Worm (Caenorhabditis elegans) whole organism, L3 larva: Measurements from ENCODE around the gene nstp-4.

Experiments
- R02D3.7 ChIP-seq: fragments of 150-350 bp; optimal IDR thresholded peaks from 2 replicates; lab custom pipeline; 2014; ENCODE audit warnings: missing biosample characterization, missing genetic modification characterization
- ZK546.5 ChIP-seq: sonication (generic microtip); optimal IDR thresholded peaks from 2 replicates; lab custom pipeline; 2017; ENCODE audit warnings: missing biosample characterization, missing genetic modification characterization
- aly-2 ChIP-seq: fragments of 150-350 bp; optimal IDR thresholded peaks from 2 replicates; lab custom pipeline; 2014; ENCODE audit warnings: missing biosample characterization, missing genetic modification characterization
- ama-1 ChIP-seq: fragments of 150-350 bp; optimal IDR thresholded peaks from 2 replicates; lab custom pipeline; 2018
- ceh-16 ChIP-seq: sonication (generic microtip); optimal IDR thresholded peaks from 2 replicates; lab custom pipeline; 2017; ENCODE audit warnings: missing biosample characterization, missing genetic modification characterization
- ceh-28 ChIP-seq: fragments of 150-350 bp; optimal IDR thresholded peaks from 2 replicates; lab custom pipeline; 2014; ENCODE audit warnings: missing biosample characterization, missing genetic modification reagents, missing genetic modification characterization
- ceh-9 ChIP-seq: sonication (generic microtip); optimal IDR thresholded peaks from 2 replicates; lab custom pipeline; 2018; ENCODE audit warnings: missing biosample characterization, missing genetic modification characterization
- daf-12 ChIP-seq: fragments of 150-350 bp; optimal IDR thresholded peaks from 2 replicates; lab custom pipeline; 2014; ENCODE audit warnings: missing biosample characterization, missing genetic modification reagents, missing genetic modification characterization
- egl-27 ChIP-seq: sonication (generic microtip); optimal IDR thresholded peaks from 4 replicates; lab custom pipeline; 2017; ENCODE audit warnings: missing biosample characterization, missing genetic modification reagents, missing genetic modification characterization
- egl-5 ChIP-seq: fragments of 150-350 bp; optimal IDR thresholded peaks from 2 replicates; lab custom pipeline; 2017; ENCODE audit warnings: missing biosample characterization, missing genetic modification reagents, missing genetic modification characterization, inconsistent platforms
- elt-2 ChIP-seq: sonication (generic microtip); optimal IDR thresholded peaks from 2 replicates; lab custom pipeline; 2016; ENCODE audit warnings: missing genetic modification reagents, mild to moderate bottlenecking, missing genetic modification characterization, missing compliant biosample characterization
- elt-3 ChIP-seq, 3 experiments: fragments of 150-350 bp in 1 of 3; sonication (generic microtip) in 2 of 3; optimal IDR thresholded peaks; 2 replicates in 2 of 3; 4 replicates in 1 of 3; lab custom pipeline; 2014 to 2017; ENCODE audit warnings: missing biosample characterization in 3 of 3, missing genetic modification characterization in 3 of 3
- eor-1 ChIP-seq, 2 experiments: fragments of 150-350 bp; optimal IDR thresholded peaks; 2 replicates each; lab custom pipeline; 2014 to 2018; ENCODE audit warnings: missing biosample characterization in 2 of 2, missing genetic modification characterization in 2 of 2
- fkh-10 ChIP-seq: sonication (generic microtip); optimal IDR thresholded peaks from 2 replicates; lab custom pipeline; 2017; ENCODE audit warnings: missing biosample characterization, missing genetic modification reagents, missing genetic modification characterization
- fkh-2 ChIP-seq: fragments of 150-350 bp; optimal IDR thresholded peaks from 2 replicates; lab custom pipeline; 2014; ENCODE audit warnings: missing biosample characterization, missing genetic modification reagents, missing genetic modification characterization
- fos-1 ChIP-seq: fragments of 150-350 bp; optimal IDR thresholded peaks from 2 replicates; lab custom pipeline; 2014; ENCODE audit warnings: missing biosample characterization, missing genetic modification characterization
- hmg-11 ChIP-seq: sonication (generic microtip); optimal IDR thresholded peaks from 2 replicates; lab custom pipeline; 2016; ENCODE audit warnings: missing genetic modification characterization, missing compliant biosample characterization
- jun-1 ChIP-seq: fragments of 150-350 bp; optimal IDR thresholded peaks from 2 replicates; lab custom pipeline; 2014; ENCODE audit warnings: missing biosample characterization, missing genetic modification reagents, missing genetic modification characterization
- lin-15B ChIP-seq: fragments of 150-350 bp; optimal IDR thresholded peaks from 2 replicates; lab custom pipeline; 2014; ENCODE audit warnings: missing biosample characterization, missing genetic modification characterization
- lin-39 ChIP-seq: fragments of 150-350 bp; optimal IDR thresholded peaks from 2 replicates; lab custom pipeline; 2018; ENCODE audit warnings: missing biosample characterization, missing genetic modification reagents, missing genetic modification characterization
- mdl-1 ChIP-seq: fragments of 150-350 bp; optimal IDR thresholded peaks from 2 replicates; lab custom pipeline; 2014; ENCODE audit warnings: missing biosample characterization, missing genetic modification characterization
- nfya-1 ChIP-seq: sonication (generic microtip); optimal IDR thresholded peaks from 2 replicates; lab custom pipeline; 2017; ENCODE audit warnings: missing genetic modification characterization, mild to moderate bottlenecking, missing compliant biosample characterization, antibody characterized with exemption, moderate library complexity; ENCODE audit not compliant: insufficient read depth
- nhr-25 ChIP-seq: sonication (generic microtip); optimal IDR thresholded peaks from 2 replicates; lab custom pipeline; 2017; ENCODE audit warnings: missing biosample characterization, missing genetic modification characterization
- nhr-43 ChIP-seq: sonication (generic microtip); optimal IDR thresholded peaks from 2 replicates; lab custom pipeline; 2016; ENCODE audit warnings: mild to moderate bottlenecking, missing genetic modification characterization, missing compliant biosample characterization; ENCODE audit not compliant: poor library complexity, severe bottlenecking
- nhr-67 ChIP-seq: fragments of 150-350 bp; optimal IDR thresholded peaks from 2 replicates; lab custom pipeline; 2014; ENCODE audit warnings: missing biosample characterization, missing genetic modification characterization
- nhr-76 ChIP-seq: fragments of 150-350 bp; sonication (generic microtip); optimal IDR thresholded peaks from 5 replicates; lab custom pipeline; 2014; ENCODE audit warnings: missing biosample characterization, missing genetic modification characterization
- pha-4 ChIP-seq: fragments of 150-350 bp; optimal IDR thresholded peaks from 2 replicates; lab custom pipeline; 2014; ENCODE audit warnings: missing biosample characterization, missing genetic modification reagents, missing genetic modification characterization
- pqm-1 ChIP-seq: fragments of 150-350 bp; optimal IDR thresholded peaks from 2 replicates; lab custom pipeline; 2017; ENCODE audit warnings: missing biosample characterization, missing genetic modification characterization, inconsistent platforms
- sea-2 ChIP-seq: fragments of 150-350 bp; sonication (generic microtip); optimal IDR thresholded peaks from 4 replicates; lab custom pipeline; 2014; ENCODE audit warnings: missing biosample characterization, missing genetic modification reagents, missing genetic modification characterization
- skn-1 ChIP-seq: fragments of 150-350 bp; optimal IDR thresholded peaks from 2 replicates; lab custom pipeline; 2014; ENCODE audit warnings: missing biosample characterization, missing genetic modification characterization
- tbx-2 ChIP-seq: sonication (generic microtip); optimal IDR thresholded peaks from 2 replicates; lab custom pipeline; 2016; ENCODE audit warnings: mild to moderate bottlenecking, missing genetic modification characterization, missing compliant biosample characterization
- unc-62 ChIP-seq: fragments of 150-350 bp; sonication (generic microtip); optimal IDR thresholded peaks from 4 replicates; lab custom pipeline; 2014; ENCODE audit warnings: missing biosample characterization, missing genetic modification reagents, missing genetic modification characterization
- zag-1 ChIP-seq: fragments of 150-350 bp; optimal IDR thresholded peaks from 2 replicates; lab custom pipeline; 2014; ENCODE audit warnings: missing biosample characterization, missing genetic modification characterization

Gene nstp-4

ce11 chrII:388533-388932 is at the start of gene nstp-4:
Gene nstp-4 (plus strand): TSS chrII:388833.
- TF ChIP-seq aly-2 (tag; lab: Kevin White, UChicago) (no peak), pqm-1 (tag; lab: Kevin White, UChicago) (no peak), nhr-76 (tag; lab: Kevin White, UChicago) (no peak), nhr-43 (tag; lab: Kevin White, UChicago) (no peak), lin-15B (tag; lab: Kevin White, UChicago) (no peak), hmg-11 (tag; lab: Kevin White, UChicago) (no peak), unc-62 (GFP tag; lab: Kevin White, UChicago) (no peak), nhr-25 (tag; lab: Kevin White, UChicago) (no peak), ceh-28 (no peak), pha-4 (no peak), ama-1 (lab: Kevin White, UChicago) (no peak), lin-39 (no peak), sea-2 (GFP tag; lab: Kevin White, UChicago) (no peak), zag-1 (no peak), ceh-9 (no peak)

DNA sequence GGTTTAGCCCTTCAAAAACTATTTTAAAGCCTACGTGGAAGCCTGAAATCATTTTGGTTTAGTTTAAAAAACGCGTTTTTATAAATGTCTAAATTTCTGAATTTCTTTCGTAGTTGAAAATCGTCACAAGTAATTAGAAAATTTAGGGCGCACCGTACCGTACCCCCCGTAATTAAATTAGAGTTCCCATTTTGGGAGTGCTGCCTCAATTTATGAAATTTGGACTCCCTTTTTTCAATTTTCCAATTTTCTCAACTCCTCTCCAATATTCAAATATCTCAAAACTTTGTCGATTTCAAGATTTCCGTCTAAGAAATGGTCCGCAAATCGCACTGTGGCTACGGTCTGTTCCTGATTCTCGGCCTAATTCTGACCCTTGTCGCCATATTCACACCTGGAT is 48.4 kb upstream of the nstp-4 start, which contains the start of gene clc-31:
Gene clc-31 (plus strand): TSS at position 301 of the 400 bp plus-strand sequence.
- no peak for TF ChIP-seq nhr-76 (tag; lab: Kevin White, UChicago)
- no peak for TF ChIP-seq eor-1 (tag; optimal IDR thresholded peaks at IDR 0.05; lab: Kevin White, UChicago)
- TF ChIP-seq nhr-67 (tag; lab: Kevin White, UChicago): no peak
- TF ChIP-seq R02D3.7: no peak
- no peak for TF ChIP-seq ceh-9
- no peak for TF ChIP-seq fos-1 (tag; lab: Kevin White, UChicago)
- TF ChIP-seq unc-62 (GFP tag; lab: Kevin White, UChicago): no peak
- no peak for TF ChIP-seq nhr-25 (tag; lab: Kevin White, UChicago)

ce11 chrII:340714-341113 is 47.9 kb upstream of the nstp-4 start:
- TF ChIP-seq daf-12: no peak
- TF ChIP-seq zag-1: no peak

DNA sequence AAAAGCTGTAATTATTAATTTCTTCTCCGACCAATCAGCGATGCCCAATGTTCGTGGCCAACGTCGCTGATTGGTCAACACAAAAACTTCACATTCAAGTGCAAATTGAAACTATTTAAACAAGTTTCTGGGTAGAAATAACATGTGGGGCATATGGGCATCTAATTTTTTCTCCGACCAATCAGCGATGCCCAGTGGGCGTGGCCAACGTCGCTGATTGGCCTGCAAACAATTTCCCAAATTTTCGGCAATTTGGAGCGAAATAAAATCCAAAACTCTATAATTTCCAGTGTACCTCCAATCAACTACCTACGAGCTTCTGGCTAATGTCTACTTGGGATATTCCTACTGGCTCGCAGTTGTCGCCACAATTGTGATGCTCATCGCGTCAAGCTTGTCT is 47.4 kb upstream of the nstp-4 start:
- peak; percentile 97 for TF ChIP-seq nfya-1
- no peak for TF ChIP-seq nhr-43 (tag; lab: Kevin White, UChicago)

DNA sequence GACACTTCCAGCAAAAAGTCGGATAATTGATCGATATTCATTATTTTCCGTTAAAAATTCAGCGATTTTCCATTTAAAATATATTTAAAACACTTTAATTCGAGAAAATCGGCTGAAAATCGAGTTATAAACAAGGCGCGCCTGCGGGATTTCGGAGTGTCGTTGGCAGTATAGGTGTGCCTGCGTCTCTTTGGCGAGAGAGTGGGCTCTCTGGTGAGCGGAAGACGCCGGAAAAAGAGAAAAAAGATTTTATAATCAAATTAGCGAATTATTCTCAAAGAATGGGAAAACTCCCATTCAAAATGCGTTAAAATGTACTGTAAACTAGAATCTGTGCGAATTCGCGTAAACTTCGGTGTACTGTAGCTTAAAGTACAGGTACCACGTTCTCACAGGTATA is 40.9 kb upstream of the nstp-4 start, which contains the start of gene D1069.3:
Gene D1069.3 (minus strand): TSS at position 158 of the 400 bp plus-strand sequence.
- TF ChIP-seq hmg-11 (tag; lab: Kevin White, UChicago) (peak; percentile 77), lin-15B (tag; lab: Kevin White, UChicago) (peak; percentile 28), ceh-16 (no peak), nfya-1 (peak; percentile 55), egl-5 (tag; lab: Kevin White, UChicago) (peak; percentile 14), pha-4 (peak; percentile 37)

ce11 chrII:349749-350148 is 38.9 kb upstream of the nstp-4 start:
- TF ChIP-seq mdl-1 (tag; lab: Kevin White, UChicago): no peak
- TF ChIP-seq sea-2 (GFP tag; lab: Kevin White, UChicago): no peak
- no peak for TF ChIP-seq nhr-76 (tag; lab: Kevin White, UChicago)
- TF ChIP-seq fkh-10 (GFP tag; lab: Kevin White, UChicago): no peak
- no peak for TF ChIP-seq skn-1
- TF ChIP-seq elt-3 (tag; optimal IDR thresholded peaks at IDR 0.05; lab: Kevin White, UChicago): no peak
- no peak for TF ChIP-seq elt-2 (tag; lab: Kevin White, UChicago)
- TF ChIP-seq egl-27: no peak
- TF ChIP-seq egl-5 (tag; lab: Kevin White, UChicago): no peak
- no peak for TF ChIP-seq ama-1 (lab: Kevin White, UChicago)
- TF ChIP-seq zag-1: no peak
- no peak for TF ChIP-seq eor-1 (tag; optimal IDR thresholded peaks at IDR 0.05; lab: Kevin White, UChicago)
- no peak for TF ChIP-seq R02D3.7

- TF ChIP-seq tbx-2 (tag; lab: Kevin White, UChicago) (no peak), ceh-9 (no peak), lin-15B (tag; lab: Kevin White, UChicago) (no peak), fkh-2 (tag; lab: Kevin White, UChicago) (no peak), elt-2 (tag; lab: Kevin White, UChicago) (no peak), ZK546.5 (tag; lab: Kevin White, UChicago) (no peak), jun-1 (no peak)
These were observed 34.1 kb upstream of the nstp-4 start for ce11 chrII:354494-354893.
